Fruit fly (Drosophila melanogaster) whole organism, wandering third instar larva: ENCODE data around the gene flip.

Source experiments
- CG32264 ChIP-seq: fragments of 200-800 bp; sonication (Bioruptor generic); optimal IDR thresholded peaks from 2 replicates; lab custom pipeline; 2016; ENCODE audit warnings: missing biosample characterization, missing genetic modification characterization
- CG9705 ChIP-seq: fragments of 200-800 bp; sonication (Bioruptor generic); optimal IDR thresholded peaks from 2 replicates; lab custom pipeline; 2018; ENCODE audit warnings: missing biosample characterization, mild to moderate bottlenecking, missing genetic modification characterization
- CrebA ChIP-seq: fragments of 200-800 bp; sonication (Bioruptor generic); optimal IDR thresholded peaks from 2 replicates; lab custom pipeline; 2016; ENCODE audit warnings: missing biosample characterization, mild to moderate bottlenecking, missing genetic modification characterization, borderline replicate concordance
- Dif ChIP-seq: fragments of 200-275, 200-300 bp; sonication (Bioruptor generic); optimal IDR thresholded peaks from 2 replicates; lab custom pipeline; 2018; ENCODE audit warnings: missing biosample characterization, missing genetic modification characterization; ENCODE audit not compliant: partially characterized antibody
- HLH106 ChIP-seq: fragments of 200-800 bp; optimal IDR thresholded peaks from 3 replicates; lab custom pipeline; 2019; ENCODE audit warnings: missing biosample characterization, mild to moderate bottlenecking, missing genetic modification characterization, moderate library complexity
- Hnf4 ChIP-seq: fragments of 200-800 bp; sonication (Bioruptor generic); optimal IDR thresholded peaks from 2 replicates; lab custom pipeline; 2016; ENCODE audit warnings: missing biosample characterization, mild to moderate bottlenecking, missing genetic modification characterization
- Hr78 ChIP-seq: fragments of >200 bp; optimal IDR thresholded peaks from 2 replicates; lab custom pipeline; 2017; ENCODE audit warnings: missing biosample characterization, missing genetic modification characterization
- Hr83 ChIP-seq: fragments of 200-300 bp; sonication (Bioruptor generic); optimal IDR thresholded peaks from 2 replicates; lab custom pipeline; 2016; ENCODE audit warnings: missing biosample characterization, mild to moderate bottlenecking, missing genetic modification characterization, moderate library complexity; ENCODE audit not compliant: poor library complexity, severe bottlenecking
- Jra ChIP-seq: sonication (Bioruptor generic); optimal IDR thresholded peaks from 2 replicates; lab custom pipeline; 2016; ENCODE audit warnings: missing biosample characterization, missing genetic modification characterization
- Myc ChIP-seq: fragments of >200 bp; optimal IDR thresholded peaks from 2 replicates; lab custom pipeline; 2017
- N ChIP-seq: fragments of >200 bp; optimal IDR thresholded peaks from 2 replicates; lab custom pipeline; 2018; ENCODE audit warnings: missing biosample characterization, missing external identifiers, missing genetic modification characterization
- OdsH ChIP-seq: fragments of 200-800 bp; sonication (Bioruptor generic); optimal IDR thresholded peaks from 2 replicates; lab custom pipeline; 2016; ENCODE audit warnings: missing biosample characterization, mild to moderate bottlenecking, missing genetic modification characterization
- Rel ChIP-seq, 2 experiments: fragments of 200-800 bp; sonication (Bioruptor generic) in 1 of 2; optimal IDR thresholded peaks; 2 replicates in 1 of 2; 3 replicates in 1 of 2; lab custom pipeline; 2016 to 2019; ENCODE audit warnings: mild to moderate bottlenecking in 2 of 2, missing biosample characterization in 2 of 2, missing genetic modification characterization in 2 of 2, moderate library complexity in 1 of 2
- Sp1 ChIP-seq: fragments of 200-800 bp; sonication (Bioruptor generic); optimal IDR thresholded peaks from 3 replicates; lab custom pipeline; 2019; ENCODE audit warnings: missing biosample characterization, mild to moderate bottlenecking, missing genetic modification characterization, moderate library complexity
- br ChIP-seq: fragments of 200-800 bp; sonication (Bioruptor generic); optimal IDR thresholded peaks from 2 replicates; lab custom pipeline; 2016; ENCODE audit warnings: missing biosample characterization, missing genetic modification characterization
- brk ChIP-seq: fragments of 200-800 bp; sonication (Bioruptor generic); optimal IDR thresholded peaks from 2 replicates; lab custom pipeline; 2016; ENCODE audit warnings: missing biosample characterization, mild to moderate bottlenecking, missing genetic modification characterization
- dl ChIP-seq, 2 experiments: fragments of 175-275, 200-275 bp in 1 of 2; fragments of 200-275 bp in 1 of 2; sonication (Bioruptor generic); optimal IDR thresholded peaks; lab custom pipeline; 2018; ENCODE audit warnings: mild to moderate bottlenecking in 2 of 2, missing biosample characterization in 2 of 2, missing genetic modification characterization in 2 of 2, moderate library complexity in 2 of 2; ENCODE audit not compliant: partially characterized antibody in 2 of 2, insufficient read depth in 1 of 2
- dmrt93B ChIP-seq: fragments of 200-800 bp; sonication (Bioruptor generic); optimal IDR thresholded peaks from 2 replicates; lab custom pipeline; 2018; ENCODE audit warnings: missing biosample characterization, mild to moderate bottlenecking, missing genetic modification characterization
- ey ChIP-seq: fragments of 200-800 bp; sonication (Bioruptor generic); optimal IDR thresholded peaks from 2 replicates; lab custom pipeline; 2016; ENCODE audit warnings: missing biosample characterization, missing genetic modification characterization
- foxo ChIP-seq, 2 experiments: fragments of 200-800 bp; sonication (Bioruptor generic); optimal IDR thresholded peaks; 2 replicates in 1 of 2; 3 replicates in 1 of 2; lab custom pipeline; 2016 to 2017; ENCODE audit warnings: missing biosample characterization in 2 of 2, missing genetic modification characterization in 2 of 2
- fru ChIP-seq: fragments of 200-800 bp; sonication (Bioruptor generic); optimal IDR thresholded peaks from 3 replicates; lab custom pipeline; 2016; ENCODE audit warnings: missing biosample characterization, mild to moderate bottlenecking, missing genetic modification characterization
- h ChIP-seq: fragments of 200-800 bp; sonication (Bioruptor generic); optimal IDR thresholded peaks from 3 replicates; lab custom pipeline; 2016; ENCODE audit warnings: missing biosample characterization, mild to moderate bottlenecking, missing genetic modification characterization
- lola ChIP-seq: fragments of >200 bp; optimal IDR thresholded peaks from 2 replicates; lab custom pipeline; 2017; ENCODE audit warnings: missing biosample characterization, missing genetic modification characterization
- psq ChIP-seq: fragments of 200-800 bp; sonication (Bioruptor generic); optimal IDR thresholded peaks from 3 replicates; lab custom pipeline; 2017; ENCODE audit warnings: missing biosample characterization, mild to moderate bottlenecking, missing genetic modification characterization, moderate library complexity
- sage ChIP-seq: fragments of 200-800 bp; sonication (Bioruptor generic); optimal IDR thresholded peaks from 2 replicates; lab custom pipeline; 2016; ENCODE audit warnings: missing biosample characterization, mild to moderate bottlenecking, missing genetic modification characterization
- sv ChIP-seq: fragments of 200-800 bp; sonication (Bioruptor generic); optimal IDR thresholded peaks from 3 replicates; lab custom pipeline; 2016; ENCODE audit warnings: missing biosample characterization, missing genetic modification characterization
- tai ChIP-seq: sonication (Bioruptor generic); optimal IDR thresholded peaks from 2 replicates; lab custom pipeline; 2016; ENCODE audit warnings: missing biosample characterization, missing genetic modification characterization

The flip gene

DNA sequence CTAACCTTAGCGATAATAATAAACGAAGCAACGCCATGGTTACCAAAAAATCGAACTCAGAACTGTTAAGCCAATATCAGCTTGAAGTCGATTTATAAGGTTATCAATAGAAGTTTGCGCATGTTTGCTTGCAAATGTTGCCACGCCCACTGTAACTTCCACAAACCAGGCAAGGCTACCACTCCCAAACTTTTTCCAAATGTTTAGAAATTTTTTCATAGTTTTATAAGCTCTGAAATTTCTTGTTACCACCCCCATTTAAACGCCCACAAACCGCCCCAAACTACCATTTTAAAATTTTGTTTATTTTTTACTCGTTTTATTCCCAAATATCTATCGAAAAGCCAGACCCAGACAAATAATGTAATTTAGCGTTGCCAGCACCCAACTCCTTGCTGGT lies at the start of gene flip:
Gene flip, minus strand, starts transcription at position 101 of the 400 bp plus-strand sequence.
- TF ChIP-seq Hr83 (no peak), h (GFP tag; lab: Kevin White, UChicago) (no peak), Sp1 (GFP tag; lab: Kevin White, UChicago) (no peak), dl (GFP tag; optimal IDR thresholded peaks at IDR 0.05; lab: Kevin White, UChicago; ENCODE audit: insufficient read depth in 1 of 2, partially characterized antibody in 2 of 2) (no peak), br (GFP tag; lab: Kevin White, UChicago) (no peak), CG32264 (no peak), Hnf4 (GFP tag; lab: Kevin White, UChicago) (no peak), sage (GFP tag; lab: Kevin White, UChicago) (no peak), N (GFP tag; lab: Kevin White, UChicago) (no peak), brk (no peak), Dif (GFP tag; lab: Kevin White, UChicago) (no peak), psq (GFP tag; lab: Kevin White, UChicago) (no peak), sv (no peak), CG9705 (no peak)

DNA sequence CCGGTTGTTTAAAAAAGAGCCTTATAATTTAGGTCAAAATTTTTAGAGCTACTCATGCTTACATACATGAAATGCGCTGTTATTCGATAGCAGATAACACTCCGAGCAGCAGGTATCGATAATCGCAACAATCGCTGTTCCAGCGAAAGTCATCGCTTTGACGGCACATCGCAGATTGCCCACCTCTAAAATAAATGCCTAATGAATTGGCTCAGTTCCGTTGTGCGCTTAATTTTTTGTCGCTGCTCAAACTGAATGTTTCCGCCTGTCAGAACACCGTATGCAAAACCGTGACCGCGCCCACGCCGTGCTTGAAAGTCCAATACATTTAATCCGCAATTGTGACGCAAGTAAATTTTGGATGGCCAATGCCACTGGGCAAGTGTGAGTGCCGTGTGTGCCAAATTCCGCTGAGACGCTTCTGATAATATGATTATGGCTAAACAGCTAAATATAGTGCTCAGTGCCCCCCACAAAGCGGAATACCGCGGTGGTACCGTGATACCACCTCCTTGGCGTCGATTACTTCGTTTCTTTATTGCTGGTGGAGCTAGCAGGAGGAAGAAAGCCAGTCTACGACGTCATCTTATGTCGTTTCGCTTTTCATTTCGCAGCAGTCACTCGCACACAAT lies 41.9 kb upstream of the flip start, which contains the start of gene CG9795:
Gene CG9795, plus strand, starts transcription at position 177 of the 632 bp plus-strand sequence.
- TF ChIP-seq Jra (peak; percentile 27), Myc (no peak), Rel (GFP tag; optimal IDR thresholded peaks at IDR 0.05; lab: Kevin White, UChicago) (no peak), Rel (tag; optimal IDR thresholded peaks at IDR 0.05; lab: Kevin White, UChicago) (peak; percentile 46), h (GFP tag; lab: Kevin White, UChicago) (no peak), Hr83 (peak; percentile 30), OdsH (peak; percentile 37), psq (GFP tag; lab: Kevin White, UChicago) (no peak), br (GFP tag; lab: Kevin White, UChicago) (peak; percentile 32), Hnf4 (GFP tag; lab: Kevin White, UChicago) (no peak), foxo (GFP tag; optimal IDR thresholded peaks at IDR 0.05; lab: Kevin White, UChicago) (no peak)
- TF ChIP-seq, all 38 proteins: peak for 5

- TF ChIP-seq CG32264 (no peak), tai (GFP tag; lab: Kevin White, UChicago) (no peak), Sp1 (GFP tag; lab: Kevin White, UChicago) (no peak), sage (GFP tag; lab: Kevin White, UChicago) (no peak), CrebA (GFP tag; lab: Kevin White, UChicago) (no peak)
These were observed 41.3 kb upstream of the flip start, which contains the start of gene Syt14 for dm6 chr3R:4318999-4319398. Gene Syt14, minus strand, starts transcription at chr3R:4319069.

dm6 chr3R:4318589-4318988 lies 40.9 kb upstream of the flip start:
- TF ChIP-seq dmrt93B (GFP tag; lab: Kevin White, UChicago) (no peak), HLH106 (tag; lab: Kevin White, UChicago) (no peak), ey (GFP tag; lab: Kevin White, UChicago) (no peak), brk (no peak), CG9705 (no peak), sage (GFP tag; lab: Kevin White, UChicago) (no peak), sv (no peak), lola (GFP tag; lab: Kevin White, UChicago) (no peak), Hr78 (no peak), Myc (no peak), Hr83 (no peak), Hnf4 (GFP tag; lab: Kevin White, UChicago) (no peak), fru (GFP tag; lab: Kevin White, UChicago) (no peak)
- TF ChIP-seq, all 38 proteins: peak for 0

DNA sequence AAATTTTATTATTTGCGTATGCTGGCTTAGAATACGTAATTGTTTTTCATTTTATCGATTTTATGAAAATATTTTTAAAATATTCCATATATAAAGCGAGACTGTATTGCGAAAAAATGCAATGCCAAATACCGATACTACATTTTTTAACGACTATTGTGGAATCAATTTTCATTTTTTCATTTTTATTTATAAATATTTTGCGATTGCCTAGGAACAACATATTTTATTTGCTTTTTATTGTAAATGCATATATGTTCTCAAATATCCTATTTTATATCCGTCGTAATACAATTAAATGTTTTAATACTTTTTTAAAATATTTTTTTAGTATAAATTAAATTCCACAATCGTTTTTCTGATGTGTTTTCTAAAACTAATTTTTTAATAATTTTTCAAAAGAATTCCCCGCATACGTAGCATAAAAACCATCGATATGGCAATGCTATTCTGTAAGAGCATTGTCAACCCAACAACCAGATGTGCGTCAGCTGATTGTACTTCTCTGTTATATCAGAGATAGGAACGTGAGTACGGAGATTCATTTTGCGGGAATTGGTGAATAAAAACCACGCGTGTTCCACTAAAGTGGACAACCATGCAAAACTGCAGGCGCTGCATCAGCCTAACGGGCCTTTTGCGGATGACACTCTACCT lies 33.5 kb upstream of the flip start, which contains the start of gene Suv3:
Gene Suv3, plus strand, starts transcription at position 489 of the 657 bp plus-strand sequence.
- no peak for TF ChIP-seq lola (GFP tag; lab: Kevin White, UChicago)
- no peak for TF ChIP-seq CG32264
- TF ChIP-seq Sp1 (GFP tag; lab: Kevin White, UChicago), result peak; percentile 41
- peak; percentile 69 for TF ChIP-seq HLH106 (tag; lab: Kevin White, UChicago)
- TF ChIP-seq psq (GFP tag; lab: Kevin White, UChicago), result peak; percentile 34
- TF ChIP-seq Rel (GFP tag; optimal IDR thresholded peaks at IDR 0.05; lab: Kevin White, UChicago), result no peak
- peak; percentile 33 for TF ChIP-seq Rel (tag; optimal IDR thresholded peaks at IDR 0.05; lab: Kevin White, UChicago)
